Worm (Caenorhabditis elegans) whole organism, early embryonic: Measurements from ENCODE around the gene F31A3.5.

Source experiments
- flt-1 ChIP-seq: fragments of 200-800 bp; sonication (Bioruptor generic); IDR thresholded peaks from 2 replicates; pipeline ENCODE4 v1.3.6; 2022; ENCODE audit warnings: missing genetic modification characterization, missing compliant biosample characterization
- hnd-1 ChIP-seq: sonication (generic microtip); optimal IDR thresholded peaks from 2 replicates; lab custom pipeline; 2016; ENCODE audit warnings: missing genetic modification characterization, missing compliant biosample characterization

DNA sequence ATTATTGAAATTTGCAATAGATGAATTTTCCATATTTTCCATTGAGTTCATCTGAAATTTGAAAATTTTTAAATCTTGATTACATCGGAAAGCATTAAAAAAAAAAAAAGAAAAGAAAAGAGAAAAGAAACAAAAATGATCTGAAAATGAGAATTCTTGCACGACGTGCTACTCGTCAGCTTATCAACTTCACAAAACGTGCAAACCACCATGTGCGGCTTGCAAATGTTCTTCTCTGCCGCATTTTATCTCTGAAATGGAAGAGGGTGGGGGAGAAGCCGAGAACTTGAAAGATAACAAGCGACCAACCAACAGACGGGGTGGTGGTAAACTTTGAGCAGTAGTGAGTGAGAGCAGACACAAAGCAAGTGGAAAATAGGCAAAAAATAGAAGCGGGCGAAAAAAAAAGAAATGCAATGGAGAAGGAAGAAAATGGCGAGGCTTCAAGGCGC, 29.4 kb downstream of the F31A3.5 start, which contains the start of gene F31A3.3:
- TF ChIP-seq flt-1 (GFP tag; lab: Robert Waterston, UW): no peak
- TF ChIP-seq hnd-1 (tag; lab: Kevin White, UChicago): no peak
